ENCODE assay signal across 3 worm cellular contexts in the genomic region with DNA sequence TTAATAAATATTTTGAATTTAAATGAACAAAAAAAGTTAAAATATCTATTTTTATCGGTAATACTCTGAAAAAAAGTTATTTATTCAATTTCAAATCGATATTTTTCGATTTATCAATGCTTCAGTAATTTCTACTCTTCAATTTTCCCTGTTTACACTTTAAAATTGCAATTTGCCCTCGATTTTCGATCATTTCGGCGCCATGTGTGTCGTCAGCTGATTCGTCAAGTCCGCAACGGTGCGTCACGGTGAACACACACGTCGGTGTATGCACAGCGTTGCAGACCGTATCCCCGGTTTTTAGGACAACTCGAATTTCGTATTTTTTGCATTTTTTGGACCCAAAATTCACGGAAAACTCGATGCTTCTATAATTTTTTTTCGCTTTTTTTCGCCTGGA.
TF ChIP-seq lines count a peak whose summit lies in the region.

Gene C18D11.3, plus strand, starts transcription at position 189 of the 400 bp plus-strand sequence.

TF ChIP-seq in whole organism, L1 larva, 84 proteins besides CTCF, POLR2A, EP300 and RAD21 (continued from another document and continues in another):
- TF ChIP-seq fkh-4 (tag; optimal IDR thresholded peaks at IDR 0.05; lab: Kevin White, UChicago; ENCODE audit: borderline replicate concordance) (no peak), nhr-20 (tag; optimal IDR thresholded peaks at IDR 0.05; lab: Kevin White, UChicago) (peak; percentile 93), nhr-19 (GFP tag; conservative IDR thresholded peaks at IDR 0.05; lab: Robert Waterston, UW) (peak; percentile 79), nhr-28 (tag; optimal IDR thresholded peaks at IDR 0.05; lab: Kevin White, UChicago) (no peak), fkh-8 (tag; optimal IDR thresholded peaks at IDR 0.05; lab: Kevin White, UChicago) (peak; percentile 86), ces-1 (GFP tag; optimal IDR thresholded peaks at IDR 0.05; lab: Kevin White, UChicago) (no peak), lin-14 (GFP tag; optimal IDR thresholded peaks at IDR 0.05; lab: Kevin White, UChicago) (peak; percentile 94), pqm-1 (tag; optimal IDR thresholded peaks at IDR 0.05; lab: Kevin White, UChicago) (no peak), F16B12.6 (tag; optimal IDR thresholded peaks at IDR 0.05; lab: Kevin White, UChicago) (peak; percentile 100), lin-35 (GFP tag; optimal IDR thresholded peaks at IDR 0.05; lab: Kevin White, UChicago) (peak; percentile 90 to 93), egl-27 (tag; optimal IDR thresholded peaks at IDR 0.05; lab: Kevin White, UChicago) (peak; percentile 1 to 44), alr-1 (tag; optimal IDR thresholded peaks at IDR 0.05; lab: Kevin White, UChicago; ENCODE audit: borderline replicate concordance) (no peak), C16A3.4 (tag; optimal IDR thresholded peaks at IDR 0.05; lab: Kevin White, UChicago) (peak; percentile 94), ets-5 (GFP tag; IDR thresholded peaks at IDR 0.05; lab: Robert Waterston, UW) (no peak), fos-1 (tag; optimal IDR thresholded peaks at IDR 0.05; lab: Kevin White, UChicago) (peak; percentile 77), nhr-90 (tag; optimal IDR thresholded peaks at IDR 0.05; lab: Kevin White, UChicago; ENCODE audit: poor library complexity) (peak; percentile 78), unc-86 (tag; optimal IDR thresholded peaks at IDR 0.05; lab: Kevin White, UChicago) (peak; percentile 60), isw-1 (GFP tag; IDR thresholded peaks at IDR 0.05; lab: Robert Waterston, UW) (peak; percentile 74), skn-1 (tag; optimal IDR thresholded peaks at IDR 0.05; lab: Kevin White, UChicago) (peak; percentile 88), hlh-17 (GFP tag; optimal IDR thresholded peaks at IDR 0.05; lab: Kevin White, UChicago; ENCODE audit: borderline replicate concordance) (no peak), ceh-63 (GFP tag; optimal IDR thresholded peaks at IDR 0.05; lab: Kevin White, UChicago) (no peak), nhr-11 (tag; optimal IDR thresholded peaks at IDR 0.05; lab: Kevin White, UChicago) (no peak), lir-3 (tag; optimal IDR thresholded peaks at IDR 0.05; lab: Kevin White, UChicago; ENCODE audit: poor library complexity) (no peak), ama-1 (optimal IDR thresholded peaks at IDR 0.05; lab: Kevin White, UChicago) (no peak), unc-130 (tag; optimal IDR thresholded peaks at IDR 0.05; lab: Kevin White, UChicago) (peak; percentile 97), xbp-1 (tag; optimal IDR thresholded peaks at IDR 0.05; lab: Kevin White, UChicago) (peak; percentile 73), ceh-88 (GFP tag; IDR thresholded peaks at IDR 0.05; lab: Robert Waterston, UW) (no peak; the same call in 1 of the 2 replicates), hpl-2 (GFP tag; optimal IDR thresholded peaks at IDR 0.05; lab: Kevin White, UChicago) (no peak), hlh-4 (tag; optimal IDR thresholded peaks at IDR 0.05; lab: Kevin White, UChicago) (no peak), nhr-84 (tag; optimal IDR thresholded peaks at IDR 0.05; lab: Kevin White, UChicago) (no peak), mab-9 (GFP tag; IDR thresholded peaks at IDR 0.05; lab: Robert Waterston, UW) (0 out of 2 replicates have a peak, but pooled peaks have one; percentile 9), egl-13 (tag; optimal IDR thresholded peaks at IDR 0.05; lab: Kevin White, UChicago) (no peak), Y116A8C.19 (tag; optimal IDR thresholded peaks at IDR 0.05; lab: Kevin White, UChicago; ENCODE audit: borderline replicate concordance) (no peak), vab-15 (tag; optimal IDR thresholded peaks at IDR 0.05; lab: Kevin White, UChicago) (peak; percentile 77), nhr-85 (tag; lab: Kevin White, UChicago) (peak; percentile 89), swsn-7 (tag; optimal IDR thresholded peaks at IDR 0.05; lab: Kevin White, UChicago) (peak; percentile 75), pag-3 (tag; optimal IDR thresholded peaks at IDR 0.05; lab: Kevin White, UChicago; ENCODE audit: borderline replicate concordance, insufficient read depth) (no peak), sptf-1 (tag; optimal IDR thresholded peaks at IDR 0.05; lab: Kevin White, UChicago) (no peak), snu-23 (GFP tag; optimal IDR thresholded peaks at IDR 0.05; lab: Kevin White, UChicago) (peak; percentile 93), efl-1 (optimal IDR thresholded peaks at IDR 0.05; lab: Kevin White, UChicago) (peak; percentile 84 to 86), efl-1 (GFP tag; optimal IDR thresholded peaks at IDR 0.05 in 1 of 2; lab: Kevin White, UChicago) (peak; percentile 81 to 97)

TF ChIP-seq in whole organism, L3 larva, 47 proteins besides CTCF, POLR2A, EP300 and RAD21 (continued from another document):
- TF ChIP-seq nhr-237 (tag; optimal IDR thresholded peaks at IDR 0.05; lab: Kevin White, UChicago) (no peak), nhr-25 (tag; optimal IDR thresholded peaks at IDR 0.05; lab: Kevin White, UChicago) (peak; percentile 93), tbx-2 (tag; optimal IDR thresholded peaks at IDR 0.05; lab: Kevin White, UChicago) (peak; percentile 17), ztf-11 (tag; optimal IDR thresholded peaks at IDR 0.05; lab: Kevin White, UChicago) (no peak), fkh-10 (GFP tag; optimal IDR thresholded peaks at IDR 0.05; lab: Kevin White, UChicago) (no peak), skn-1 (tag; optimal IDR thresholded peaks at IDR 0.05; lab: Kevin White, UChicago) (peak; percentile 66), nhr-77 (tag; optimal IDR thresholded peaks at IDR 0.05; lab: Kevin White, UChicago) (no peak), nhr-28 (tag; optimal IDR thresholded peaks at IDR 0.05; lab: Kevin White, UChicago) (no peak), nfya-1 (tag; optimal IDR thresholded peaks at IDR 0.05; lab: Kevin White, UChicago; ENCODE audit: insufficient read depth) (peak; percentile 97), zag-1 (tag; optimal IDR thresholded peaks at IDR 0.05; lab: Kevin White, UChicago) (no peak), elt-2 (tag; optimal IDR thresholded peaks at IDR 0.05; lab: Kevin White, UChicago) (peak; percentile 86), jun-1 (tag; optimal IDR thresholded peaks at IDR 0.05; lab: Kevin White, UChicago) (peak; percentile 66), unc-39 (tag; optimal IDR thresholded peaks at IDR 0.05; lab: Kevin White, UChicago) (no peak), R02D3.7 (tag; optimal IDR thresholded peaks at IDR 0.05; lab: Kevin White, UChicago) (no peak), unc-62 (GFP tag; optimal IDR thresholded peaks at IDR 0.05; lab: Kevin White, UChicago) (no peak), ZK546.5 (tag; optimal IDR thresholded peaks at IDR 0.05; lab: Kevin White, UChicago) (no peak), ceh-28 (tag; optimal IDR thresholded peaks at IDR 0.05; lab: Kevin White, UChicago) (peak; percentile 50), sea-2 (GFP tag; optimal IDR thresholded peaks at IDR 0.05; lab: Kevin White, UChicago) (peak; percentile 49), ztf-4 (tag; optimal IDR thresholded peaks at IDR 0.05; lab: Kevin White, UChicago) (no peak), snpc-4 (tag; optimal IDR thresholded peaks at IDR 0.05; lab: Kevin White, UChicago) (peak; percentile 89), eor-1 (tag; optimal IDR thresholded peaks at IDR 0.05; lab: Kevin White, UChicago) (no peak), mml-1 (tag; optimal IDR thresholded peaks at IDR 0.05; lab: Kevin White, UChicago) (no peak), pqm-1 (tag; optimal IDR thresholded peaks at IDR 0.05; lab: Kevin White, UChicago) (peak; percentile 46), ceh-16 (tag; optimal IDR thresholded peaks at IDR 0.05; lab: Kevin White, UChicago) (no peak), elt-3 (tag; optimal IDR thresholded peaks at IDR 0.05; lab: Kevin White, UChicago) (no peak), nhr-43 (tag; optimal IDR thresholded peaks at IDR 0.05; lab: Kevin White, UChicago; ENCODE audit: poor library complexity, severe bottlenecking) (peak; percentile 37), lin-39 (tag; optimal IDR thresholded peaks at IDR 0.05; lab: Kevin White, UChicago) (peak; percentile 92), ceh-9 (tag; optimal IDR thresholded peaks at IDR 0.05; lab: Kevin White, UChicago) (no peak)

TF ChIP-seq in whole organism, young adult, 124 proteins besides CTCF, POLR2A, EP300 and RAD21 (continued from another document):
- TF ChIP-seq mel-28 (tag; optimal IDR thresholded peaks at IDR 0.05; lab: Kevin White, UChicago; ENCODE audit: borderline replicate concordance) (no peak), ets-4 (GFP tag; optimal IDR thresholded peaks at IDR 0.05; lab: Kevin White, UChicago) (peak; percentile 27), ztf-22 (GFP tag; optimal IDR thresholded peaks at IDR 0.05; lab: Kevin White, UChicago) (peak; percentile 36), let-526 (GFP tag; IDR thresholded peaks at IDR 0.05; lab: Robert Waterston, UW) (peak; percentile 63; the same call in 1 of the 2 replicates), ceh-91 (GFP tag; IDR thresholded peaks at IDR 0.05; lab: Robert Waterston, UW) (peak; percentile 33; the same call in 1 of the 2 replicates), lin-26 (GFP tag; IDR thresholded peaks at IDR 0.05; lab: Robert Waterston, UW) (peak; percentile 70; the same call in 1 of the 2 replicates), hsf-1 (GFP tag; IDR thresholded peaks at IDR 0.05; lab: Robert Waterston, UW) (0 out of 2 replicates have a peak, but pooled peaks have one; percentile 37), B0035.1 (tag; optimal IDR thresholded peaks at IDR 0.05; lab: Kevin White, UChicago) (no peak), hmg-1.2 (GFP tag; IDR thresholded peaks at IDR 0.05; lab: Robert Waterston, UW) (peak; percentile 63; the same call in 1 of the 2 replicates), lsl-1 (GFP tag; optimal IDR thresholded peaks at IDR 0.05; lab: Kevin White, UChicago) (peak; percentile 84), lin-35 (GFP tag; optimal IDR thresholded peaks at IDR 0.05; lab: Kevin White, UChicago) (peak in 1 of 3 experiments; percentile 70), pbrm-1 (GFP tag; IDR thresholded peaks at IDR 0.05; lab: Robert Waterston, UW) (peak; percentile 81), attf-3 (GFP tag; conservative IDR thresholded peaks at IDR 0.05; lab: Robert Waterston, UW) (no peak), hmg-20 (GFP tag; IDR thresholded peaks at IDR 0.05; lab: Robert Waterston, UW) (0 out of 2 replicates have a peak, but pooled peaks have one; percentile 19), egl-44 (GFP tag; IDR thresholded peaks at IDR 0.05; lab: Robert Waterston, UW) (peak; percentile 69; the same call in 1 of the 2 replicates), nhr-80 (tag; optimal IDR thresholded peaks at IDR 0.05; lab: Kevin White, UChicago) (peak; percentile 75), F23B12.7 (tag; optimal IDR thresholded peaks at IDR 0.05; lab: Kevin White, UChicago; ENCODE audit: insufficient read depth) (peak; percentile 57), Y67H2A.10 (GFP tag; conservative IDR thresholded peaks at IDR 0.05; lab: Robert Waterston, UW) (peak; percentile 71; the same call in 1 of the 2 replicates), ztf-18 (tag; optimal IDR thresholded peaks at IDR 0.05; lab: Kevin White, UChicago) (peak; percentile 8), zfh-2 (GFP tag; conservative IDR thresholded peaks at IDR 0.05; lab: Robert Waterston, UW) (peak; percentile 56; the same call in 1 of the 2 replicates), lin-40 (tag; optimal IDR thresholded peaks at IDR 0.05; lab: Kevin White, UChicago) (peak; percentile 72), F55B11.4 (tag; optimal IDR thresholded peaks at IDR 0.05; lab: Kevin White, UChicago; ENCODE audit: borderline replicate concordance, insufficient read depth) (no peak), dox-1 (GFP tag; IDR thresholded peaks at IDR 0.05; lab: Robert Waterston, UW) (peak; percentile 93), dpl-1 (GFP tag; optimal IDR thresholded peaks at IDR 0.05; lab: Kevin White, UChicago) (peak; percentile 57), madf-3 (GFP tag; IDR thresholded peaks at IDR 0.05; lab: Robert Waterston, UW) (peak; percentile 57; the same call in 1 of the 2 replicates), him-1 (tag; optimal IDR thresholded peaks at IDR 0.05; lab: Kevin White, UChicago) (peak; percentile 16), madf-6 (GFP tag; IDR thresholded peaks at IDR 0.05; lab: Robert Waterston, UW) (peak; percentile 67; the same call in 1 of the 2 replicates)
